Worm (Caenorhabditis elegans) whole organism, late embryonic: ENCODE measurements around the gene ZK185.5.

ENCODE experiments used
- ceh-34 ChIP-seq: sonication (generic microtip); optimal IDR thresholded peaks from 2 replicates; lab custom pipeline; 2016; ENCODE audit warnings: mild to moderate bottlenecking, missing genetic modification characterization, missing compliant biosample characterization
- dmd-4 ChIP-seq: sonication (generic microtip); optimal IDR thresholded peaks from 2 replicates; lab custom pipeline; 2016; ENCODE audit warnings: borderline replicate concordance, missing genetic modification characterization, missing compliant biosample characterization
- lim-6 ChIP-seq: sonication (generic microtip); optimal IDR thresholded peaks from 2 replicates; lab custom pipeline; 2016; ENCODE audit warnings: missing genetic modification characterization, missing compliant biosample characterization

DNA sequence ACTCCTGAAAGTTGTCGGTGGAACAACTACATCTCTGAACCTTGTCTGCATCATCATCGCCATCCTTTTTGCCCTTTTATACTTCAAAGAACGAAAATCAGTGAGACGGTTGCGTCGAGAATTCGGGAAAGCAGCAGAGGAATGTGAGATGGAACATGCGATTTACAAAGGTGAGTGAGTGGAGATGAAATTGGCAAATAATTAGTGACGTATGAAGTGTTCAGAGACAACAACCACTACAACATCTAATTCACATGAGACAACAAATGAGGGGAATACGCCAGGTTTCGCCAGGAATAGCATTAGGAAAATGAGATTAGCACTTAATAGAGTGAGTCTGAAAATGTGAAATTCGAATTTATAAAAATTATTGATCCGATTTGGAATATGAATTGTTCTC, 18.8 kb upstream of the ZK185.5 start:
- TF ChIP-seq lim-6 (no peak), ceh-34 (tag; lab: Kevin White, UChicago) (no peak), dmd-4 (no peak)
